Worm (Caenorhabditis elegans) whole organism, L2 larva: ENCODE results near the gene R05G6.9.

Experiments used
- C34F6.9 ChIP-seq: fragments of 150-350 bp; optimal IDR thresholded peaks from 2 replicates; lab custom pipeline; 2014; ENCODE audit warnings: missing biosample characterization, missing genetic modification characterization
- F13H6.1 ChIP-seq: sonication (generic microtip); optimal IDR thresholded peaks from 2 replicates; lab custom pipeline; 2016; ENCODE audit warnings: missing genetic modification characterization, missing compliant biosample characterization
- R02D3.7 ChIP-seq: fragments of 150-350 bp; optimal IDR thresholded peaks from 2 replicates; lab custom pipeline; 2014; ENCODE audit warnings: missing biosample characterization, missing genetic modification characterization
- Y55F3AM.14 ChIP-seq: fragments of 200-800 bp; sonication (Bioruptor generic); optimal IDR thresholded peaks from 2 replicates; lab custom pipeline; 2018; ENCODE audit warnings: mild to moderate bottlenecking, missing genetic modification characterization, missing compliant biosample characterization
- ZK546.5 ChIP-seq: sonication (generic microtip); optimal IDR thresholded peaks from 2 replicates; lab custom pipeline; 2017; ENCODE audit warnings: missing biosample characterization, missing genetic modification characterization
- alr-1 ChIP-seq: fragments of 150-350 bp; optimal IDR thresholded peaks from 2 replicates; lab custom pipeline; 2014; ENCODE audit warnings: missing biosample characterization, missing genetic modification characterization
- aly-2 ChIP-seq: fragments of 150-350 bp; optimal IDR thresholded peaks from 2 replicates; lab custom pipeline; 2014; ENCODE audit warnings: missing biosample characterization, missing genetic modification characterization
- ama-1 ChIP-seq: fragments of 150-350 bp; optimal IDR thresholded peaks from 2 replicates; lab custom pipeline; 2018; ENCODE audit warnings: inconsistent platforms
- blmp-1 ChIP-seq: sonication (generic microtip); optimal IDR thresholded peaks from 2 replicates; lab custom pipeline; 2017; ENCODE audit warnings: missing genetic modification characterization, mild to moderate bottlenecking, missing compliant biosample characterization, antibody characterized with exemption, moderate library complexity; ENCODE audit not compliant: insufficient read depth
- ceh-16 ChIP-seq: fragments of 150-350 bp; optimal IDR thresholded peaks from 2 replicates; lab custom pipeline; 2014; ENCODE audit warnings: missing biosample characterization, missing genetic modification characterization
- ceh-82 ChIP-seq: fragments of 150-350 bp; optimal IDR thresholded peaks from 2 replicates; lab custom pipeline; 2014; ENCODE audit warnings: missing biosample characterization, missing genetic modification characterization
- crh-2 ChIP-seq: sonication (generic microtip); optimal IDR thresholded peaks from 2 replicates; lab custom pipeline; 2017; ENCODE audit warnings: missing biosample characterization, missing genetic modification characterization
- elt-1 ChIP-seq: fragments of 150-350 bp; optimal IDR thresholded peaks from 2 replicates; lab custom pipeline; 2014; ENCODE audit warnings: missing biosample characterization, missing genetic modification characterization
- fos-1 ChIP-seq: fragments of 150-350 bp; optimal IDR thresholded peaks from 2 replicates; lab custom pipeline; 2014; ENCODE audit warnings: missing biosample characterization, missing genetic modification characterization
- gmeb-1 ChIP-seq: fragments of 150-350 bp; optimal IDR thresholded peaks from 2 replicates; lab custom pipeline; 2014; ENCODE audit warnings: missing biosample characterization, missing genetic modification characterization
- lin-11 ChIP-seq: fragments of 150-350 bp; sonication (generic microtip); optimal IDR thresholded peaks from 2 replicates; lab custom pipeline; 2014; ENCODE audit warnings: missing biosample characterization, missing genetic modification characterization, inconsistent platforms, mixed read lengths
- lin-13 ChIP-seq: fragments of 150-350 bp; optimal IDR thresholded peaks from 2 replicates; lab custom pipeline; 2014; ENCODE audit warnings: missing biosample characterization, missing genetic modification reagents, missing genetic modification characterization
- lin-39 ChIP-seq: fragments of 150-350 bp; optimal IDR thresholded peaks from 2 replicates; lab custom pipeline; 2014; ENCODE audit warnings: missing biosample characterization, missing genetic modification reagents, missing genetic modification characterization
- lsy-2 ChIP-seq, 2 experiments: fragments of 150-350 bp in 1 of 2; sonication (generic microtip) in 1 of 2; optimal IDR thresholded peaks; 2 replicates each; lab custom pipeline; 2014 to 2017; ENCODE audit warnings: missing biosample characterization in 2 of 2, missing genetic modification characterization in 2 of 2
- mab-5 ChIP-seq: fragments of 150-350 bp; optimal IDR thresholded peaks from 2 replicates; lab custom pipeline; 2014; ENCODE audit warnings: missing biosample characterization, missing genetic modification characterization
- mbf-1 ChIP-seq: sonication (generic microtip); optimal IDR thresholded peaks from 2 replicates; lab custom pipeline; 2017; ENCODE audit warnings: missing biosample characterization, missing genetic modification characterization
- mdl-1 ChIP-seq, 2 experiments: fragments of 150-350 bp in 1 of 2; sonication (generic microtip) in 1 of 2; optimal IDR thresholded peaks; 2 replicates each; lab custom pipeline; 2017; ENCODE audit warnings: missing biosample characterization in 2 of 2, missing genetic modification characterization in 2 of 2
- nhr-10 ChIP-seq: sonication (generic microtip); optimal IDR thresholded peaks from 2 replicates; lab custom pipeline; 2017; ENCODE audit warnings: missing biosample characterization, missing genetic modification characterization
- nhr-11 ChIP-seq: fragments of 150-350 bp; optimal IDR thresholded peaks from 2 replicates; lab custom pipeline; 2014; ENCODE audit warnings: missing biosample characterization, missing genetic modification characterization
- nhr-129 ChIP-seq: fragments of 150-350 bp; optimal IDR thresholded peaks from 2 replicates; lab custom pipeline; 2014; ENCODE audit warnings: missing biosample characterization, missing genetic modification characterization
- nhr-21 ChIP-seq: fragments of 150-350 bp; optimal IDR thresholded peaks from 2 replicates; lab custom pipeline; 2014; ENCODE audit warnings: missing biosample characterization, missing genetic modification characterization
- nhr-23 ChIP-seq: fragments of 150-350 bp; optimal IDR thresholded peaks from 2 replicates; lab custom pipeline; 2014; ENCODE audit warnings: missing biosample characterization, missing genetic modification reagents, missing genetic modification characterization
- nhr-25 ChIP-seq: fragments of 150-350 bp; sonication (generic microtip); optimal IDR thresholded peaks from 3 replicates; lab custom pipeline; 2014; ENCODE audit warnings: missing biosample characterization, missing genetic modification characterization
- nhr-6 ChIP-seq: fragments of 150-350 bp; optimal IDR thresholded peaks from 2 replicates; lab custom pipeline; 2014; ENCODE audit warnings: missing biosample characterization, missing genetic modification characterization
- nhr-77 ChIP-seq: fragments of 150-350 bp; optimal IDR thresholded peaks from 2 replicates; lab custom pipeline; 2014; ENCODE audit warnings: missing biosample characterization, missing genetic modification characterization
- peb-1 ChIP-seq: fragments of 150-350 bp; optimal IDR thresholded peaks from 2 replicates; lab custom pipeline; 2014; ENCODE audit warnings: missing biosample characterization, missing genetic modification characterization
- sem-4 ChIP-seq: fragments of 150-350 bp; optimal IDR thresholded peaks from 2 replicates; lab custom pipeline; 2014; ENCODE audit warnings: missing biosample characterization, missing genetic modification reagents, missing genetic modification characterization
- skn-1 ChIP-seq: sonication (generic microtip); optimal IDR thresholded peaks from 2 replicates; lab custom pipeline; 2017; ENCODE audit warnings: missing biosample characterization, missing genetic modification characterization
- sma-3 ChIP-seq: sonication (generic microtip); optimal IDR thresholded peaks from 2 replicates; lab custom pipeline; 2016; ENCODE audit warnings: missing genetic modification reagents, missing genetic modification characterization, missing compliant biosample characterization
- sma-9 ChIP-seq, 2 experiments: fragments of 150-350 bp in 1 of 2; sonication (generic microtip) in 1 of 2; optimal IDR thresholded peaks; 2 replicates each; lab custom pipeline; 2014 to 2016; ENCODE audit warnings: missing genetic modification characterization in 2 of 2, mild to moderate bottlenecking in 1 of 2, missing biosample characterization in 1 of 2, missing compliant biosample characterization in 1 of 2, missing genetic modification reagents in 1 of 2, moderate library complexity in 1 of 2
- snpc-4 ChIP-seq: fragments of 150-350 bp; optimal IDR thresholded peaks from 2 replicates; lab custom pipeline; 2014; ENCODE audit warnings: missing biosample characterization, missing genetic modification characterization
- unc-55 ChIP-seq: fragments of 150-350 bp; sonication (generic microtip); optimal IDR thresholded peaks from 3 replicates; lab custom pipeline; 2014; ENCODE audit warnings: missing biosample characterization, missing genetic modification reagents, missing genetic modification characterization
- unc-62 ChIP-seq: fragments of 150-350 bp; optimal IDR thresholded peaks from 2 replicates; lab custom pipeline; 2014; ENCODE audit warnings: missing biosample characterization, missing genetic modification reagents, missing genetic modification characterization
- ztf-11 ChIP-seq: sonication (generic microtip); optimal IDR thresholded peaks from 2 replicates; lab custom pipeline; 2017; ENCODE audit warnings: missing biosample characterization, missing genetic modification characterization
- ztf-4 ChIP-seq: fragments of 150-350 bp; optimal IDR thresholded peaks from 2 replicates; lab custom pipeline; 2014; ENCODE audit warnings: missing biosample characterization, missing genetic modification characterization

Gene R05G6.9

DNA sequence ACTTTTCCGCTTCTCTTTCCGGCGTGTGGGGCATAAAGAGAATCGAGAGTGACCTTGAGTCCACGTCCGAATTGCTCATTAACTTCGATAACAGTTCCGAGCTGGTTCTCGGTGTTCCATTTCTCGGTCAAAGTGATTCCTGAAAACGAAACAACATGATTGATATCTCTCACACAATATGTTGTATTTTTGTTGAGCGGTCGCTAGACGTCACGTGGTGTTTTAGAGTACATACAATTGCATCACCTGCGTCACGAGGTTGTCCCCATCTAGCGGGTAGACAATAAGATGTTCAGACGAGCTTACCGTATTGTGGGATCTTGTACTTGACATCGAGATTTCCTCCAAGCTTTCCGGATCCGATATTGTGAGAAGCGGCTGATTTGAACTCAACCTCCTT lies 8.8 kb downstream of the R05G6.9 start:
- TF ChIP-seq sma-3 (GFP tag; lab: Kevin White, UChicago) (peak; percentile 28), sem-4 (tag; lab: Kevin White, UChicago) (peak; percentile 22), lin-13 (GFP tag; lab: Kevin White, UChicago) (peak; percentile 21), sma-9 (GFP tag; optimal IDR thresholded peaks at IDR 0.05; lab: Kevin White, UChicago) (peak; percentile 62), sma-9 (tag; optimal IDR thresholded peaks at IDR 0.05; lab: Kevin White, UChicago) (no peak), C34F6.9 (tag; lab: Kevin White, UChicago) (peak; percentile 24), gmeb-1 (peak; percentile 56), F13H6.1 (tag; lab: Kevin White, UChicago) (peak; percentile 35), aly-2 (tag; lab: Kevin White, UChicago) (no peak), unc-62 (GFP tag; lab: Kevin White, UChicago) (no peak), mdl-1 (tag; optimal IDR thresholded peaks at IDR 0.05; lab: Kevin White, UChicago) (peak in 1 of 2 experiments; percentile 1), snpc-4 (tag; lab: Kevin White, UChicago) (no peak), mbf-1 (tag; lab: Kevin White, UChicago) (no peak), ama-1 (lab: Kevin White, UChicago) (peak; percentile 35), nhr-21 (peak; percentile 65), ceh-82 (tag; lab: Kevin White, UChicago) (no peak), unc-55 (GFP tag; lab: Kevin White, UChicago) (no peak), nhr-77 (no peak), nhr-129 (tag; lab: Kevin White, UChicago) (peak; percentile 99), lsy-2 (tag; optimal IDR thresholded peaks at IDR 0.05; lab: Kevin White, UChicago) (peak in 1 of 2 experiments; percentile 61), crh-2 (tag; lab: Kevin White, UChicago) (peak; percentile 29), nhr-25 (tag; lab: Kevin White, UChicago) (peak; percentile 58)
- TF ChIP-seq, all 48 proteins: peak for 14

DNA sequence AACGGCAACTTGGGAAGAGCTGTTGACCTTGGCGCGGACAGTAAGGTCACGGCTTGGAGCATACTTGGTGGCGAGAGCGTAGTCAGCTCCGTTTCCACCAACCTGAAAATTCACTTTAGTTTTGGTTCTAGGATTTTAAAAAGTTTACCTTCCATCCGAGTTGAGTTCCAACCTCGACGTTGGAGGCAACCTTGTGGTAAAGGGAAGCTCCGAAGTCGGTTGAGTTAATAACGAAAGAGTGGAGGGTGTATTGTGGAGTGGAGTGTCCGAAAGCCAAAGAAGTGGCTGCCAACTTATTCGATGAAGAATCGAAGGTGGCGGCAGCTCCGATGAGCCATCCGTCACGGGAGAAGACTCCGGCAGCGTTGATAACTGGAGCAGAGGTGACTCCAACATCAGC lies 9.4 kb downstream of the R05G6.9 start:
- no peak for TF ChIP-seq R02D3.7 (tag; lab: Kevin White, UChicago)
- no peak for TF ChIP-seq nhr-77
- no peak for TF ChIP-seq C34F6.9 (tag; lab: Kevin White, UChicago)
- no peak for TF ChIP-seq fos-1 (tag; lab: Kevin White, UChicago)
- TF ChIP-seq alr-1 (tag; lab: Kevin White, UChicago), result no peak
- no peak for TF ChIP-seq mab-5 (tag; lab: Kevin White, UChicago)
- no peak for TF ChIP-seq aly-2 (tag; lab: Kevin White, UChicago)
- no peak for TF ChIP-seq ZK546.5
- TF ChIP-seq mbf-1 (tag; lab: Kevin White, UChicago), result no peak
- TF ChIP-seq nhr-25 (tag; lab: Kevin White, UChicago), result no peak
- TF ChIP-seq ama-1 (lab: Kevin White, UChicago), result no peak
- TF ChIP-seq ztf-11, result no peak
- no peak for TF ChIP-seq nhr-10

DNA sequence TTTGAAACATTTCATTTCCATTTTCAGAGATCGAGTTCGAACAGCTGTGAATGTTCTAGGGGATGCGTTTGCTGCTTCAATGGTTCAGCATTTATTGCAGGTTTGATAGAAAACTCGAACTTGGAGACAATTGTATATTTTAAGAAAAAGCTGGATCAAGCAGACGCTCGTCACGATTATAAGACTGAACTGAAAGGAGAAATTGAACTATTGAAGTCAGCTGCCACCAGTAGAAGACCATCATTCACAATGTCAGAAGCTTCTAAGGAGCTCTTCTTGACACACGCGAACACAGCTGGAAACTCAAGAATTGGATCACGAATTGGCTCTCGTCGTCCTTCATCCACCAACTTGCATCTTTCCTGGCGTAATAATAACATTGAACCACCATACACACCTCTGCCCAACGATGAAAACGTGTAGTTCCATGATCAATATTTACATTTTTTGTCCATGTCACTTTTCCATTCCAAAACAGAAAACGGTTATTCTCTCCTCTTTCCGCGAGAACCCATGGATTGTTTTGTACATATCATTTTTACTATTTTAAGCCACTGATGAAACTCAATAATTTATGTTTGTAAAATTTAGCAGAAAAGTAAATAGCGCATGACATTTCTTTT lies 10.1 kb downstream of the R05G6.9 start:
- TF ChIP-seq nhr-129 (tag; lab: Kevin White, UChicago), result peak; percentile 74
- peak; percentile 30 for TF ChIP-seq sma-3 (GFP tag; lab: Kevin White, UChicago)
- TF ChIP-seq R02D3.7 (tag; lab: Kevin White, UChicago), result no peak
- peak; percentile 23 for TF ChIP-seq nhr-25 (tag; lab: Kevin White, UChicago)
- TF ChIP-seq ztf-4 (tag; lab: Kevin White, UChicago), result peak; percentile 12
- TF ChIP-seq lsy-2 (tag; optimal IDR thresholded peaks at IDR 0.05; lab: Kevin White, UChicago), result peak in 1 of 2 experiments; percentile 33
- TF ChIP-seq lin-13 (GFP tag; lab: Kevin White, UChicago), result peak; percentile 13
- peak; percentile 14 for TF ChIP-seq fos-1 (tag; lab: Kevin White, UChicago)
- peak; percentile 66 for TF ChIP-seq sma-9 (GFP tag; optimal IDR thresholded peaks at IDR 0.05; lab: Kevin White, UChicago)
- no peak for TF ChIP-seq sma-9 (tag; optimal IDR thresholded peaks at IDR 0.05; lab: Kevin White, UChicago)
- TF ChIP-seq ama-1 (lab: Kevin White, UChicago), result peak; percentile 78
- TF ChIP-seq nhr-6 (tag; lab: Kevin White, UChicago), result peak; percentile 53
- no peak for TF ChIP-seq nhr-23 (tag; lab: Kevin White, UChicago)
- no peak for TF ChIP-seq mbf-1 (tag; lab: Kevin White, UChicago)
- TF ChIP-seq skn-1 (tag; lab: Kevin White, UChicago), result no peak
- TF ChIP-seq lin-39, result no peak

DNA sequence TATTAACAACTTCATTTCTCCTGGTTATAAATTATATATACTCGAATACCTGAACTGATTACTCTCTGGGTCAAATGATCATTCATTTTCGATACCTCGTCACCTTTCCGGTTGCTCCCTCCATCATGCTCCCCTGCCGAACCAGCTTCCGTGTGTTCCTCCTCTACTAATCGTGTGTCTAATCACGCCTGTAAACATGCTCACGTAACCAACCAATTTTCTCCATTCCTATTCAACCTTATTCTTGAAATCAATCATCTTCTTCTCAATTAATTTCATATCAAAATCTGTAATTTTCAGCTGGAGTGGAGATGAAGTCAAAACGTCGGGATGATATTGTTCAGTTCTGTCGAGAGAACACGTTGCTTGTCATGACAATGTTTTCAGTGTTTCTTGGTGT lies 12.7 kb downstream of the R05G6.9 start, which contains the start of gene glt-6:
TSS of gene glt-6 (plus strand) at position 301 of the 400 bp plus-strand sequence.
- no peak for TF ChIP-seq lin-13 (GFP tag; lab: Kevin White, UChicago)
- no peak for TF ChIP-seq aly-2 (tag; lab: Kevin White, UChicago)
- no peak for TF ChIP-seq lsy-2 (tag; optimal IDR thresholded peaks at IDR 0.05; lab: Kevin White, UChicago)
- no peak for TF ChIP-seq lin-11 (tag; lab: Kevin White, UChicago)
- TF ChIP-seq alr-1 (tag; lab: Kevin White, UChicago), result no peak
- TF ChIP-seq nhr-11 (tag; lab: Kevin White, UChicago), result no peak
- no peak for TF ChIP-seq elt-1
- TF ChIP-seq C34F6.9 (tag; lab: Kevin White, UChicago), result no peak
- no peak for TF ChIP-seq ceh-82 (tag; lab: Kevin White, UChicago)
- TF ChIP-seq peb-1, result no peak
- TF ChIP-seq nhr-10, result no peak
- TF ChIP-seq unc-62 (GFP tag; lab: Kevin White, UChicago), result no peak
- TF ChIP-seq ama-1 (lab: Kevin White, UChicago), result no peak
- TF ChIP-seq ceh-16, result no peak
- TF ChIP-seq blmp-1 (tag; lab: Kevin White, UChicago), result no peak
- TF ChIP-seq Y55F3AM.14, result no peak
- TF ChIP-seq ztf-4 (tag; lab: Kevin White, UChicago), result no peak
- TF ChIP-seq, all 48 proteins: peak for 0
